Fruit fly (Drosophila melanogaster) S2 (cell line): ENCODE measurements around the gene CG42238.

Experiments used
- CG8478 ChIP-seq: fragments of >200 bp; optimal IDR thresholded peaks from 2 replicates; lab custom pipeline; 2018
- CTCF ChIP-seq, 2 experiments: fragments of >200 bp; optimal IDR thresholded peaks; 2 replicates each; lab custom pipeline; 2018

dm6 chr2L:21035704-21036369, 16.1 kb downstream of the CG42238 start:
- TF ChIP-seq CTCF (optimal IDR thresholded peaks at IDR 0.05; lab: Kevin White, UChicago) (no peak), CG8478 (lab: Kevin White, UChicago) (no peak)
